Worm (Caenorhabditis elegans) whole organism, midembryonic: ENCODE data around the gene math-25.

ENCODE experiments used
- T22C8.4 ChIP-seq: fragments of 200-800 bp; sonication (Bioruptor generic); IDR thresholded peaks from 2 replicates; pipeline ENCODE4 v1.3.6; 2022; ENCODE audit warnings: missing genetic modification characterization, missing compliant biosample characterization
- cog-1 ChIP-seq: sonication (generic microtip); optimal IDR thresholded peaks from 2 replicates; lab custom pipeline; 2016; ENCODE audit warnings: missing genetic modification characterization, missing compliant biosample characterization
- flt-1 ChIP-seq: fragments of 200-800 bp; sonication (Bioruptor generic); IDR thresholded peaks from 2 replicates; pipeline ENCODE4 v1.3.6; 2022; ENCODE audit warnings: missing genetic modification characterization, missing compliant biosample characterization
- klf-2 ChIP-seq: fragments of 200-800 bp; sonication (Bioruptor generic); conservative IDR thresholded peaks from 2 replicates; pipeline ENCODE4 v1.3.6; 2022; ENCODE audit warnings: missing genetic modification reagents, missing genetic modification characterization, missing compliant biosample characterization
- med-1 ChIP-seq: sonication (generic microtip); optimal IDR thresholded peaks from 2 replicates; lab custom pipeline; 2017; ENCODE audit warnings: missing genetic modification characterization, mild to moderate bottlenecking, missing compliant biosample characterization, antibody characterized with exemption, missing genetic modification reagents; ENCODE audit not compliant: insufficient read depth
- ref-1 ChIP-seq: fragments of 200-800 bp; sonication (Bioruptor generic); conservative IDR thresholded peaks from 2 replicates; pipeline ENCODE4 v1.3.6; 2022; ENCODE audit warnings: missing genetic modification reagents, missing genetic modification characterization, missing compliant biosample characterization
- tab-1 ChIP-seq: fragments of 200-800 bp; sonication (Bioruptor generic); IDR thresholded peaks from 2 replicates; pipeline ENCODE4 v1.3.6; 2022; ENCODE audit warnings: missing genetic modification characterization, missing compliant biosample characterization
- ztf-23 ChIP-seq: fragments of 200-800 bp; sonication (Bioruptor generic); IDR thresholded peaks from 2 replicates; pipeline ENCODE4 v1.3.6; 2022; ENCODE audit warnings: missing genetic modification reagents, missing genetic modification characterization, missing compliant biosample characterization
- ztf-29 ChIP-seq: fragments of 200-800 bp; sonication (Bioruptor generic); IDR thresholded peaks from 2 replicates; pipeline ENCODE4 v1.3.6; 2022; ENCODE audit warnings: missing genetic modification reagents, missing genetic modification characterization, missing compliant biosample characterization

math-25 gene

DNA sequence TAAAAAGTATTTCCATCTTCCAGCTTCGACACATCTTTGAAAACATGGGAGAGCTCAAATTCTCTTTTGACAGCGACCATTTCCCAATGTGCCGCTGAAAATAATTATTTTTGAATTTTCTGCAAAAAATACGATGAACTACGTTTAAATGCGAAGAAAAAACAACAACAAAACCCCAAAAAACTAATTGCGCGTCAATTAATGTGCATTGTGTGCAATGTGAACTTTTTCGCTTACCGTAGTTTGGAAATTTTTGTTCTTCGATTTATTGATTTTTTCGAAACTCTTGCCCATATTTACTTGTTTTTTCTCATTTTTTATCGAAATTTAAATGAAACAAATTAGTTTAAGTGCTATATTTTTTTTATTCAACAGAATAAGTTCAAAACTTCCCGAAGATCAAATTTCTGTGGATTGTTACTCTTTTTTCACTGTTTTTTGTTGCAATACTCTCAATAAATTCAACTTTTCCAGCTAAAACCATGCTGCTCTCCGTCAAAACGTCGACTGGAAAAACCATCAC lies 26.9 kb downstream of the math-25 start, which contains the start of the genes bath-2 and F52C6.4:
TSS of gene bath-2 (minus strand) at position 101 of the 523 bp plus-strand sequence.
TSS of gene F52C6.4 (plus strand) at position 473 of the 523 bp plus-strand sequence.
- TF ChIP-seq ztf-23: no peak
- TF ChIP-seq ztf-29 (GFP tag; lab: Robert Waterston, UW): no peak
- no peak for TF ChIP-seq cog-1 (tag; lab: Kevin White, UChicago)
- TF ChIP-seq T22C8.4 (GFP tag; lab: Robert Waterston, UW): no peak
- TF ChIP-seq med-1: no peak
- TF ChIP-seq tab-1: no peak

DNA sequence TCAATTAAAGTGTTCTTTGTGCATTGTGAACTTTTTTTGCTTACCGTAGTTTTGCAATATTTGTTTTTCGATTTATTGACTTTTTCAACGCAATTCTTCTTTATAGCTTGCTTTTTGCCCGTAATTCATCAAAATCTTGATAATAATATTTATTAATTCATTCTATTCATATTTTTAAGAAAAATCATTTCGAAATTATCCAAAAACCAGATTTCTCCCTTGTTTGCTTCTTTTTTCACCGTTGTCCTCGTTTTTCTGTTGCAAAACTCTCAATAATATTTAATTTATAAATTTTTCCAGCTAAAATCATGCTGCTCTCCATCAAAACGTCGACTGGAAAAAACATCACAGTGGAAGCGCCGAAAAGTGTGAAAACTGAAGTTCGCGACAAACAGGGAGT lies 28.6 kb downstream of the math-25 start, which contains the start of gene F52C6.3:
TSS of gene F52C6.3 (plus strand) at position 301 of the 400 bp plus-strand sequence.
- TF ChIP-seq med-1: no peak
- no peak for TF ChIP-seq klf-2
- TF ChIP-seq cog-1 (tag; lab: Kevin White, UChicago): no peak
- TF ChIP-seq flt-1 (GFP tag; lab: Robert Waterston, UW): no peak
- no peak for TF ChIP-seq ref-1
- TF ChIP-seq tab-1: no peak
- no peak for TF ChIP-seq ztf-23
- no peak for TF ChIP-seq T22C8.4 (GFP tag; lab: Robert Waterston, UW)
- no peak for TF ChIP-seq ztf-29 (GFP tag; lab: Robert Waterston, UW)

DNA sequence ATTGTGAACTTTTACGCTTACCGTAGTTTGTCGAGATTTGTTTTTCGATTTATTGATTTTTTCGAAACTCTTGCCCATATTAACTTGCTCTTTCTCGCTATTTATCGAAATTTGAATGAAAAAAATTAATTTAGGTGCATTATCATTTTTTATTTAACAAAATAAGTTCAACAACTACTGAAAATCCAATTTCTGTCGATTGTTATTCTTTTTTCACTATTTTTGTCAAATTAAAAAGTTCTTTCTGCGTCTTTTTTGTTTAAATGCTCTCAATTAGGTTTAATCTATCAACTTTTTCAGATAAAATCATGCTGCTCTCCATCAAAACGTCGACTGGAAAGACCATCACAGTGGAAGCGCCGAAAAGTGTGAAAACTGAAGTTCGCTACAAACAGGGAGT lies 30.3 kb downstream of the math-25 start, which contains the start of gene F52C6.2:
TSS of gene F52C6.2 (plus strand) at position 301 of the 400 bp plus-strand sequence.
- TF ChIP-seq ztf-23 (no peak), T22C8.4 (GFP tag; lab: Robert Waterston, UW) (no peak), tab-1 (no peak), ztf-29 (GFP tag; lab: Robert Waterston, UW) (no peak), klf-2 (no peak), cog-1 (tag; lab: Kevin White, UChicago) (no peak), ref-1 (no peak), flt-1 (GFP tag; lab: Robert Waterston, UW) (no peak), med-1 (no peak)

DNA sequence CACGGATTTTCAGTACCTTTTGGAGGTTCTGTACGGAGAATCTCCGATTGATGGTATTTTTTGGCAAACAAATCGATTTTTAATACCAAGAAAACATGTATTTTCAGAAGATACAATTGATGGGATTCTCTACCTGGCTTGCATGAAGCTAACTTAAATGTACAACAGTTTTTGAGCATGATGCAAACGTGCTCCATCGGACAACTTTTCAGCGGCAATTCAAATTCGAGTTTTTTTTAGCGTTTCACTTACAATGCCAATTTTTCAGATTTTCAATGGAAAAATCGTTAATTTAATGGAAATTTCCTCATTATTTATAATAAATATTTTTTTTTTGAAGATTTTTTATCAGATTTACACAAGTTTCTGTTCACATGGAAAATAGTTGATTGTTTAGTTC lies 32.7 kb downstream of the math-25 start:
- TF ChIP-seq cog-1 (tag; lab: Kevin White, UChicago) (no peak), flt-1 (GFP tag; lab: Robert Waterston, UW) (no peak), ztf-23 (no peak), med-1 (no peak), ztf-29 (GFP tag; lab: Robert Waterston, UW) (no peak), T22C8.4 (GFP tag; lab: Robert Waterston, UW) (no peak), klf-2 (no peak), tab-1 (no peak), ref-1 (no peak)

DNA sequence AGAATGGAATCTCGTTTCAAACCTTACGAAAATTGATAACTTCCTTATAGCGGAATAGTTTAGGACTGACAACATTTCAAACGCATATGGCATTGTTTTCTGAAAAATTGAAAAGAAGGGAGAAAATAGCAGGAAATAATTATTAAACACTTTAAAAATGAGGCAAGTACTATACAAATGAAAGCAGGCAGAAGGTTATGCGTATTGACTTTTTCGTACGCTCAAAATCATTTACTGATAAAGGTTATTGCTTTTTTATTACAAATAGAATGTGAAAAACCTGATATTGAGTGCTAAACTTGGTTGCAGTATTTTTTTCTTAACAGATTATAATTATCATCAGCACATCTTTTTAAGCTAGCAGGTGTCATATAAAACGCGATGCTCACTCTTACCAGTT lies 43.8 kb downstream of the math-25 start, which contains the start of gene ZK250.13:
TSS of gene ZK250.13 (minus strand) at position 101 of the 400 bp plus-strand sequence.
- TF ChIP-seq klf-2 (no peak), ztf-29 (GFP tag; lab: Robert Waterston, UW) (no peak), flt-1 (GFP tag; lab: Robert Waterston, UW) (no peak), tab-1 (no peak), ztf-23 (no peak), cog-1 (tag; lab: Kevin White, UChicago) (no peak), ref-1 (no peak), med-1 (no peak), T22C8.4 (GFP tag; lab: Robert Waterston, UW) (no peak)

DNA sequence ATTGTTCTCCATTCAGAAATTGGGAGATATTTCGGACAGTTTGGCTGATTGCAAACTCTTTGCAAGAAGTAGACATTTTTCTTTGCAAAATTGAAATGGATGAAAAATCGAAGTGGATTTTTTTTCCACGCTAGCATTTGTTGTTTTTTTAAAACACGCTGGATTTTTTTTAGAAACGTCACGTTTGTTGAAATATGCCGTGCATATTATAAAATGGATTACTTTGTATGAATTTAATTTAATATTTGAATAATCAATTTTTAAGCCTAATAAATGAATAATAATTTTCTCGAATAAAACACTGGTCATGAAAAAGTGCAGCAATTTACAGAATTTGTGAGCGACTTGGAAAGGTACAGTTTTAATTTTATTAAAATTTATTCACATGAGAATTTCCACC lies 49.2 kb downstream of the math-25 start, which contains the start of gene ZK250.14:
TSS of gene ZK250.14 (minus strand) at position 101 of the 400 bp plus-strand sequence.
- no peak for TF ChIP-seq tab-1
- no peak for TF ChIP-seq klf-2
- TF ChIP-seq ztf-29 (GFP tag; lab: Robert Waterston, UW): no peak
- no peak for TF ChIP-seq ref-1
- no peak for TF ChIP-seq flt-1 (GFP tag; lab: Robert Waterston, UW)
- TF ChIP-seq cog-1 (tag; lab: Kevin White, UChicago): no peak
- TF ChIP-seq med-1: no peak
- TF ChIP-seq ztf-23: no peak
- no peak for TF ChIP-seq T22C8.4 (GFP tag; lab: Robert Waterston, UW)

DNA sequence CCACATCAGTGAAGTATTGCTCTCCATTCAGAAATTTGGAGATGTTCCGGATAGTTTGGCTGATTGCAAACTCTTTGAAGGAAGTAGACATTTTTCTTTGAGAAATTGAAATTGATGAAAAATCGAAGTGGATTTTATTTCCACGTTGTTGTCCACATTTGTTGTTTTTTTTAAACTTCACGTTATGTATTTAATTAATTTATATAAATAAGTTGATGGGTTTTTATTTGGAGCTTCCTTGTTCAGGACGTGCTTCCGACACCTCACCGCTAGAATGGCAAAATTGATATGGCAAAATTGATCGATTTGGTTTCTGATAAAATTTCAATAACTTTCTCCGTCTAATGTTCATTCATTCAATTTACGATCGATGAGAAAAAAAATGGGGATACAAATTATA lies 50.6 kb downstream of the math-25 start, which contains the start of gene math-48:
TSS of gene math-48 (minus strand) at position 101 of the 400 bp plus-strand sequence.
- no peak for TF ChIP-seq med-1
- TF ChIP-seq ztf-23: no peak
- no peak for TF ChIP-seq cog-1 (tag; lab: Kevin White, UChicago)
